Fruit fly (Drosophila melanogaster) whole organism, wandering third instar larva: Measurements from ENCODE around the gene CG11975.

Experiments used
- Myc ChIP-seq: fragments of >200 bp; optimal IDR thresholded peaks from 2 replicates; lab custom pipeline; 2017
- pan ChIP-seq: fragments of >200 bp; optimal IDR thresholded peaks from 2 replicates; lab custom pipeline; 2017

dm6 chr3R:8965546-8965945 lies 27.5 kb upstream of the CG11975 start:
- TF ChIP-seq Myc, result no peak
- TF ChIP-seq pan, result no peak
